Fruit fly (Drosophila melanogaster): Measurements from ENCODE around the gene orb2.
A peak's percentile ranks its signal among the peaks of the same experiment; 100 is the strongest.

The orb2 gene

dm6 chr3L:8912332-8912731, 41.9 kb downstream of the orb2 start, which contains the start of the genes Tsp66E and mfr (continued):
- TF ChIP-seq zfh2 (GFP tag; optimal IDR thresholded peaks at IDR 0.05) (peak; percentile 2), CkIIα-i1 (GFP tag; IDR thresholded peaks at IDR 0.05) (no peak), Vsx1 (GFP tag; optimal IDR thresholded peaks at IDR 0.05) (peak; percentile 2), Max (GFP tag; optimal IDR thresholded peaks at IDR 0.05) (no peak), Deaf1 (tag; optimal IDR thresholded peaks at IDR 0.05) (peak; percentile 91), Xrp1 (GFP tag; IDR thresholded peaks at IDR 0.05) (no peak), CG10654 (GFP tag; optimal IDR thresholded peaks at IDR 0.05) (no peak), pan (optimal IDR thresholded peaks at IDR 0.05) (no peak), pan (GFP tag; optimal IDR thresholded peaks at IDR 0.05 in 1 of 2, IDR thresholded peaks at IDR 0.05 in 1 of 2) (peak in 1 of 2 experiments; percentile 31), CG12236 (GFP tag; optimal IDR thresholded peaks at IDR 0.05) (no peak), ara (GFP tag; IDR thresholded peaks at IDR 0.05) (no peak), HLH3B (GFP tag; IDR thresholded peaks at IDR 0.05) (no peak; the same call in 1 of the 2 replicates), Nf-YB (GFP tag; optimal IDR thresholded peaks at IDR 0.05) (peak; percentile 53), unpg (GFP tag; optimal IDR thresholded peaks at IDR 0.05) (no peak), CG11504 (tag; optimal IDR thresholded peaks at IDR 0.05) (no peak), trh (GFP tag; optimal IDR thresholded peaks at IDR 0.05) (no peak), ttk (GFP tag; IDR thresholded peaks at IDR 0.05) (0 out of 2 replicates have a peak, but pooled peaks have one; percentile 27), so (GFP tag; IDR thresholded peaks at IDR 0.05) (peak; percentile 30; the same call in 1 of the 3 replicates), CG4707 (GFP tag; optimal IDR thresholded peaks at IDR 0.05) (no peak), Nf-YC (tag; optimal IDR thresholded peaks at IDR 0.05) (peak; percentile 79), lilli (GFP tag; optimal IDR thresholded peaks at IDR 0.05) (peak; percentile 10), CG18476 (GFP tag; optimal IDR thresholded peaks at IDR 0.05) (no peak), B-H2 (GFP tag; optimal IDR thresholded peaks at IDR 0.05) (peak; percentile 32), ranshi (GFP tag; IDR thresholded peaks at IDR 0.05) (no peak; the same call in 1 of the 2 replicates)

DNA sequence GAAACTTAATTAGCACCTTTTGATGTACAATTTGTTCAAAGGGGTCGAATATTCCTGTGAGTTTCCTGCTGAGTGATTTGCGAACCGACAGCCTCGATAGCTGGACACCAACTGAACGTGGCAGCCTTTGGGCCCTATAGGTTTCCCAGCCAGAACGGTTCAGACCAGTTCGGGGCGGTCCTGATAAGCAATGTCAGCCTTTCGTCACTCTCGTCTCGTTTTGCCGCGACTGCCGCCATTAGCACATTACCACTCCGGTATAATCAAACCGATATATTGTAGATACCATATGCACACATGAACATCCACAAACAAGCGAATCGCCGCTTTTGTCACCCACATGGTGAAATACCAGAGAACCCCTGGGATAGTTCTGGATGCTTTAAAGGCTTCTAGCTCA, 49.2 kb downstream of the orb2 start, which contains the start of gene TrpA1:
TSS of gene TrpA1 (minus strand) at position 101 of the 400 bp plus-strand sequence.
- no peak for TF ChIP-seq otp (GFP tag; IDR thresholded peaks at IDR 0.05)
- peak; percentile 38 for TF ChIP-seq Ets65A (GFP tag)

DNA sequence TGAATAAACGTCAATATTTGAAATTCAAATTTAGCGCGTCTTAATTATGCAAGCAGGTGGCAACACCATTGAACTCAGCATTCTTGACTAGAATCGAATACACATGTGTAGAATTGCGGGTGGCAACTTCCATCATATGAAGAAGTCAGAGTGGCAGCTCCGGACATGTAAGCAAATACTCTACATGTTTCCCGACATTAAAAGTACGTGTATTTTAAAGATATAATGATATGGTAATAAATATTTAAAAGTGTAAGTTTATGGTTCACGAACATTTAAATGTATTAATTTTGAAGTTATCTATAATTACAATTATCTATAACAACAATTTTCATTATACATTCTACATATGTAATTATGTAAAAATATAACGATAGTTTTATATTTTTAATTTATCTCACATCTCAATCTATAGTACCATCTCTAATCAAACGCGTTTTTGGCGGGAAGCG, 63.1 kb downstream of the orb2 start, which contains the start of gene Mcm7:
TSS of gene Mcm7 (plus strand) at position 430 of the 452 bp plus-strand sequence.
- TF ChIP-seq CG13287 (GFP tag; IDR thresholded peaks at IDR 0.05; ENCODE audit: partially characterized antibody) (peak; percentile 64), al (GFP tag; IDR thresholded peaks at IDR 0.05) (no peak), CG3847 (GFP tag; IDR thresholded peaks at IDR 0.05) (peak; percentile 66; the same call in 1 of the 2 replicates), ftz-f1 (GFP tag; optimal IDR thresholded peaks at IDR 0.05) (no peak), CG2129 (GFP tag; IDR thresholded peaks at IDR 0.05; ENCODE audit: partially characterized antibody) (no peak), phol (tag; optimal IDR thresholded peaks at IDR 0.05) (peak; percentile 20), Nf-YA (GFP tag; IDR thresholded peaks at IDR 0.05) (no peak), CG15479 (GFP tag; optimal IDR thresholded peaks at IDR 0.05) (no peak), gcm (GFP tag; optimal IDR thresholded peaks at IDR 0.05) (no peak), usp (GFP tag; optimal IDR thresholded peaks at IDR 0.05) (no peak), knrl (GFP tag; IDR thresholded peaks at IDR 0.05; ENCODE audit: partially characterized antibody) (peak; percentile 70), inv (GFP tag; IDR thresholded peaks at IDR 0.05; ENCODE audit: partially characterized antibody) (peak; percentile 45; the same call in 1 of the 2 replicates), Stat92E (GFP tag; optimal IDR thresholded peaks at IDR 0.05) (no peak), nmo (GFP tag; optimal IDR thresholded peaks at IDR 0.05) (peak; percentile 44), lmd (GFP tag; IDR thresholded peaks at IDR 0.05) (no peak), sens (GFP tag) (peak; percentile 22), Sin3A (optimal IDR thresholded peaks at IDR 0.05) (no peak), amos (GFP tag; IDR thresholded peaks at IDR 0.05; ENCODE audit: partially characterized antibody) (peak; percentile 64), cwo (GFP tag; optimal IDR thresholded peaks at IDR 0.05) (no peak), Blimp-1 (GFP tag; optimal IDR thresholded peaks at IDR 0.05) (no peak), Bgb (GFP tag; IDR thresholded peaks at IDR 0.05; ENCODE audit: partially characterized antibody) (peak; percentile 61), bcd (GFP tag; optimal IDR thresholded peaks at IDR 0.05) (no peak), jumu (GFP tag; optimal IDR thresholded peaks at IDR 0.05) (no peak)

Measured in whole organism, embryonic.